Worm (Caenorhabditis elegans) whole organism, L3 larva: ENCODE measurements around the gene pfd-4.
A peak's percentile ranks its signal among the peaks of the same experiment; 100 is the strongest.

Experiments
- R02D3.7 ChIP-seq: fragments of 150-350 bp; optimal IDR thresholded peaks from 2 replicates; lab custom pipeline; 2014; ENCODE audit warnings: missing biosample characterization, missing genetic modification characterization
- ZK546.5 ChIP-seq: sonication (generic microtip); optimal IDR thresholded peaks from 2 replicates; lab custom pipeline; 2017; ENCODE audit warnings: missing biosample characterization, missing genetic modification characterization
- aly-2 ChIP-seq: fragments of 150-350 bp; optimal IDR thresholded peaks from 2 replicates; lab custom pipeline; 2014; ENCODE audit warnings: missing biosample characterization, missing genetic modification characterization
- ama-1 ChIP-seq: fragments of 150-350 bp; optimal IDR thresholded peaks from 2 replicates; lab custom pipeline; 2018
- ceh-16 ChIP-seq: sonication (generic microtip); optimal IDR thresholded peaks from 2 replicates; lab custom pipeline; 2017; ENCODE audit warnings: missing biosample characterization, missing genetic modification characterization
- ceh-28 ChIP-seq: fragments of 150-350 bp; optimal IDR thresholded peaks from 2 replicates; lab custom pipeline; 2014; ENCODE audit warnings: missing biosample characterization, missing genetic modification reagents, missing genetic modification characterization
- daf-12 ChIP-seq: fragments of 150-350 bp; optimal IDR thresholded peaks from 2 replicates; lab custom pipeline; 2014; ENCODE audit warnings: missing biosample characterization, missing genetic modification reagents, missing genetic modification characterization
- egl-27 ChIP-seq: sonication (generic microtip); optimal IDR thresholded peaks from 4 replicates; lab custom pipeline; 2017; ENCODE audit warnings: missing biosample characterization, missing genetic modification reagents, missing genetic modification characterization
- egl-5 ChIP-seq: fragments of 150-350 bp; optimal IDR thresholded peaks from 2 replicates; lab custom pipeline; 2017; ENCODE audit warnings: missing biosample characterization, missing genetic modification reagents, missing genetic modification characterization, inconsistent platforms
- elt-1 ChIP-seq: fragments of 150-350 bp; optimal IDR thresholded peaks from 2 replicates; lab custom pipeline; 2014; ENCODE audit warnings: missing biosample characterization, missing genetic modification characterization
- elt-2 ChIP-seq: sonication (generic microtip); optimal IDR thresholded peaks from 2 replicates; lab custom pipeline; 2016; ENCODE audit warnings: missing genetic modification reagents, mild to moderate bottlenecking, missing genetic modification characterization, missing compliant biosample characterization
- elt-3 ChIP-seq, 3 experiments: fragments of 150-350 bp in 1 of 3; sonication (generic microtip) in 2 of 3; optimal IDR thresholded peaks; 2 replicates in 2 of 3; 4 replicates in 1 of 3; lab custom pipeline; 2014 to 2017; ENCODE audit warnings: missing biosample characterization in 3 of 3, missing genetic modification characterization in 3 of 3
- eor-1 ChIP-seq, 2 experiments: fragments of 150-350 bp; optimal IDR thresholded peaks; 2 replicates each; lab custom pipeline; 2014 to 2018; ENCODE audit warnings: missing biosample characterization in 2 of 2, missing genetic modification characterization in 2 of 2
- fkh-10 ChIP-seq: sonication (generic microtip); optimal IDR thresholded peaks from 2 replicates; lab custom pipeline; 2017; ENCODE audit warnings: missing biosample characterization, missing genetic modification reagents, missing genetic modification characterization
- fkh-2 ChIP-seq: fragments of 150-350 bp; optimal IDR thresholded peaks from 2 replicates; lab custom pipeline; 2014; ENCODE audit warnings: missing biosample characterization, missing genetic modification reagents, missing genetic modification characterization
- fos-1 ChIP-seq: fragments of 150-350 bp; optimal IDR thresholded peaks from 2 replicates; lab custom pipeline; 2014; ENCODE audit warnings: missing biosample characterization, missing genetic modification characterization
- jun-1 ChIP-seq: fragments of 150-350 bp; optimal IDR thresholded peaks from 2 replicates; lab custom pipeline; 2014; ENCODE audit warnings: missing biosample characterization, missing genetic modification reagents, missing genetic modification characterization
- lin-15B ChIP-seq: fragments of 150-350 bp; optimal IDR thresholded peaks from 2 replicates; lab custom pipeline; 2014; ENCODE audit warnings: missing biosample characterization, missing genetic modification characterization
- lsy-12 ChIP-seq: sonication (generic microtip); optimal IDR thresholded peaks from 2 replicates; lab custom pipeline; 2016; ENCODE audit warnings: mild to moderate bottlenecking, missing genetic modification characterization, missing compliant biosample characterization
- mml-1 ChIP-seq: fragments of 150-350 bp; sonication (generic microtip); optimal IDR thresholded peaks from 3 replicates; lab custom pipeline; 2014; ENCODE audit warnings: missing biosample characterization, missing genetic modification characterization
- nfya-1 ChIP-seq: sonication (generic microtip); optimal IDR thresholded peaks from 2 replicates; lab custom pipeline; 2017; ENCODE audit warnings: missing genetic modification characterization, mild to moderate bottlenecking, missing compliant biosample characterization, antibody characterized with exemption, moderate library complexity; ENCODE audit not compliant: insufficient read depth
- nhr-11 ChIP-seq: fragments of 150-350 bp; optimal IDR thresholded peaks from 2 replicates; lab custom pipeline; 2014; ENCODE audit warnings: missing biosample characterization, missing genetic modification characterization
- nhr-12 ChIP-seq: fragments of 150-350 bp; optimal IDR thresholded peaks from 2 replicates; lab custom pipeline; 2014; ENCODE audit warnings: missing biosample characterization, missing genetic modification characterization
- nhr-23 ChIP-seq: fragments of 150-350 bp; optimal IDR thresholded peaks from 2 replicates; lab custom pipeline; 2014; ENCODE audit warnings: missing biosample characterization, missing genetic modification reagents, missing genetic modification characterization
- nhr-237 ChIP-seq: fragments of 150-350 bp; optimal IDR thresholded peaks from 2 replicates; lab custom pipeline; 2014; ENCODE audit warnings: missing biosample characterization, missing genetic modification characterization
- nhr-25 ChIP-seq: sonication (generic microtip); optimal IDR thresholded peaks from 2 replicates; lab custom pipeline; 2017; ENCODE audit warnings: missing biosample characterization, missing genetic modification characterization
- nhr-28 ChIP-seq: fragments of 150-350 bp; optimal IDR thresholded peaks from 2 replicates; lab custom pipeline; 2014; ENCODE audit warnings: missing biosample characterization, missing genetic modification characterization
- nhr-43 ChIP-seq: sonication (generic microtip); optimal IDR thresholded peaks from 2 replicates; lab custom pipeline; 2016; ENCODE audit warnings: mild to moderate bottlenecking, missing genetic modification characterization, missing compliant biosample characterization; ENCODE audit not compliant: poor library complexity, severe bottlenecking
- nhr-67 ChIP-seq: fragments of 150-350 bp; optimal IDR thresholded peaks from 2 replicates; lab custom pipeline; 2014; ENCODE audit warnings: missing biosample characterization, missing genetic modification characterization
- nhr-76 ChIP-seq: fragments of 150-350 bp; sonication (generic microtip); optimal IDR thresholded peaks from 5 replicates; lab custom pipeline; 2014; ENCODE audit warnings: missing biosample characterization, missing genetic modification characterization
- nhr-77 ChIP-seq: fragments of 150-350 bp; optimal IDR thresholded peaks from 2 replicates; lab custom pipeline; 2014; ENCODE audit warnings: missing biosample characterization, missing genetic modification characterization
- pha-4 ChIP-seq: fragments of 150-350 bp; optimal IDR thresholded peaks from 2 replicates; lab custom pipeline; 2014; ENCODE audit warnings: missing biosample characterization, missing genetic modification reagents, missing genetic modification characterization
- pqm-1 ChIP-seq: fragments of 150-350 bp; optimal IDR thresholded peaks from 2 replicates; lab custom pipeline; 2017; ENCODE audit warnings: missing biosample characterization, missing genetic modification characterization, inconsistent platforms
- sea-2 ChIP-seq: fragments of 150-350 bp; sonication (generic microtip); optimal IDR thresholded peaks from 4 replicates; lab custom pipeline; 2014; ENCODE audit warnings: missing biosample characterization, missing genetic modification reagents, missing genetic modification characterization
- skn-1 ChIP-seq: fragments of 150-350 bp; optimal IDR thresholded peaks from 2 replicates; lab custom pipeline; 2014; ENCODE audit warnings: missing biosample characterization, missing genetic modification characterization
- snpc-4 ChIP-seq: fragments of 150-350 bp; optimal IDR thresholded peaks from 2 replicates; lab custom pipeline; 2014; ENCODE audit warnings: missing biosample characterization, missing genetic modification characterization
- tbx-2 ChIP-seq: sonication (generic microtip); optimal IDR thresholded peaks from 2 replicates; lab custom pipeline; 2016; ENCODE audit warnings: mild to moderate bottlenecking, missing genetic modification characterization, missing compliant biosample characterization
- unc-39 ChIP-seq: sonication (generic microtip); optimal IDR thresholded peaks from 4 replicates; lab custom pipeline; 2017; ENCODE audit warnings: missing biosample characterization, missing genetic modification characterization
- unc-62 ChIP-seq: fragments of 150-350 bp; sonication (generic microtip); optimal IDR thresholded peaks from 4 replicates; lab custom pipeline; 2014; ENCODE audit warnings: missing biosample characterization, missing genetic modification reagents, missing genetic modification characterization
- zag-1 ChIP-seq: fragments of 150-350 bp; optimal IDR thresholded peaks from 2 replicates; lab custom pipeline; 2014; ENCODE audit warnings: missing biosample characterization, missing genetic modification characterization
- ztf-4 ChIP-seq: fragments of 150-350 bp; optimal IDR thresholded peaks from 2 replicates; lab custom pipeline; 2014; ENCODE audit warnings: missing biosample characterization, missing genetic modification characterization

The pfd-4 gene

DNA sequence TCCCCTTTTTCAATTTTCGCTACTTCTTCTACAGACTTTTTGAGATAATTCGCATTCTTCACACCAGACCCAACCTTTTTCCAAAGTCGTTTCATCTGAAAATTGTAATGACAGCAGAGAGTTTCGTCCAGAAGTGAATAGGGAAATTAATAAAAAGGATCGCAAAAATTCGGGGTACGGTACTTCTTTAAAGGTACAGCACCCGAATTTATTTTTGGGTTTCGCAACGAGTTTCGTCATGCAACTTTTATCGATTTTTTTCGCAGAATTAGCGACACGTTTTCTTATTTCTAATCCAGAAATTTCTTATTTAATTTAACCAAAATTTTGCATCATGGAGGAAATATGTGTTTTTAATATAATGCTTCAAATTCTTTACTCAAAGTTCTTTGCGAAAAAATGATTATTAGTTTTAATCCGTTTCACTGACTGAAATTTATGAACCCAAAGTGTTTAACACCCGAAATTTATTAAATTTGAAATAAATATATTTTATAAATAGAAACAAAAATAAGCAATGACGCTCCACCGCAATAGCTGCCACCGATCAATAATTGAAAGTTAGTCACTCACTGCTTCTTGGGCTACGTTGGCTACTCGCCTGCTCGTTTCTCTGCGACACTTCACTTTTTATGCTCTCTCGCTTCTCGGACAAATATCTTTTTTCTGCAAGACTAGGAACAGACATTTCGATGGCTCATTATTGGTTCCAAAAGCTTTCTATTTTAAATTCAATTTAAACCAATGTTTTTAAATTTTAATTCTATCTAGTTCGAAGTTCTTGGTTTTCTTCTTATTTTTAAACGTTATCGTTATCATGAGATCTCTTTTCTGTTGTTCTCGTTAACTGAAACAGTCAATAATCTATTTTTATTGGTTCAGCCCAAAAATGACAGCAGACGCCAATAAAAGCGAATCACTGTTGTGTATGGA lies 16.6 kb upstream of the pfd-4 start, which contains the start of the genes B0035.15 and dnj-1 (continued):
- TF ChIP-seq nfya-1 (tag; lab: Kevin White, UChicago) (peak; percentile 74), egl-27 (tag; lab: Kevin White, UChicago) (no peak), ztf-4 (tag; lab: Kevin White, UChicago) (no peak), fos-1 (tag; lab: Kevin White, UChicago) (no peak), tbx-2 (tag; lab: Kevin White, UChicago) (no peak), ZK546.5 (tag; lab: Kevin White, UChicago) (no peak), aly-2 (tag; lab: Kevin White, UChicago) (no peak), R02D3.7 (tag; lab: Kevin White, UChicago) (no peak), nhr-23 (peak; percentile 0), ceh-28 (tag; lab: Kevin White, UChicago) (peak; percentile 57), mml-1 (tag; lab: Kevin White, UChicago) (no peak)
- TF ChIP-seq, all 47 proteins: peak for 10

DNA sequence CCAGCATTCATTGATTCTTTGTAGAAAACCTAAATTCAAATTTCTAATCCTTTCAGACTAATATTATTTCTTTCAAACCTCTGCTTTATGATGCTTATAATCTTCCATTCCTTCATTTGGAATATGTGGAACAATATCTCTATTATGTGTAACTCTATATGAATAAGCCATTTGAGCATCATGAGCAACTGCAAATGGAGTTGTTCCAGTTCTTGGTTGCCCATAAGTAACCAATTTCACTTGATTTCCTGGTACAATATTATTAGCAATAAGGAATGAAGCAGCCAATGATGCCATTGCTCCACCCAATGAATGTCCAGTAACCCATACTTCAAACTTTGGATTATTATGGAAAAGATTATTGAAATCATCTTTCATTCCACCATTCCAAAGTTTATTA lies 10.0 kb upstream of the pfd-4 start:
- TF ChIP-seq fkh-10 (no peak), ztf-4 (tag; lab: Kevin White, UChicago) (no peak), egl-5 (tag; lab: Kevin White, UChicago) (no peak), skn-1 (tag; lab: Kevin White, UChicago) (no peak), jun-1 (tag; lab: Kevin White, UChicago) (no peak), ceh-16 (tag; lab: Kevin White, UChicago) (no peak)

DNA sequence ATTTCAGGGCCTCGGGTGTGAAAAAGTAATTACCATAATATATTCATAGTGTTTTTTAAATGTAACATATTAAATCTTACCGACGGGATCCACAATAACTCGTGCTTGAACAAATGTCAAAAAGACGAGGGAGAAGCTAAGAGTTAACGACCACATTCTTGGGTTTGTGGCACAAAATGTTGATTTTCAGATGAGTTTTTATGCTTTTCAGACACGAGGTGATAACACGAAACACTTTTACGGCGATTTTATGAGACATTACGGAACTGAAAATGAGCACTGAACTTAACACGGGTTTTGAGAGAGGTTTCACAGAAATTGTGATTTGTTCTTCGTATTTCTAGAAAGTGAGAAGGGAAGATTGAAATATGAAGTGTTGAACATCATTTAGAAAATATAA lies 8.5 kb upstream of the pfd-4 start, which contains the start of gene B0035.13:
B0035.13 (minus strand) TSS at position 173 of the 400 bp plus-strand sequence.
- TF ChIP-seq nhr-23 (no peak), lin-15B (tag; lab: Kevin White, UChicago) (no peak), elt-2 (tag; lab: Kevin White, UChicago) (peak; percentile 61), elt-1 (tag; lab: Kevin White, UChicago) (no peak), nhr-77 (tag; lab: Kevin White, UChicago) (no peak)

DNA sequence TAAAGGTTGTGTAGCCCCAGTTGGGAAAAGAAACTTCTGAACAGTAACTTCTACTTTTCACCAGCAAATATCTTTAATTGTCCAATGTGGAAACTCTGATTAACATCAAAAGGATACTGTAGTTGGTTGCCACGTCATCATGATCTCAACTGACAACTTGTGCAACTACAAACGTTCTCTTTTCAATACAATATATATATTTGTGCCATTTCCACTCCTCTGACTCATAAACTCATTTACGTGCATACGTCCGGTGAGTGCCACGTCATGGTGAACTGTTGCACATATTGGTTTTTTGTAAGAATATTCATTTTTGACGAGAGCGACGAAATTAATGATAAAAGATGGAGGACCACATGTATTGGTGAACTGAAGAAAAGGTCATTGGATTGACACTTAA lies 7.2 kb upstream of the pfd-4 start:
- no peak for TF ChIP-seq nfya-1 (tag; lab: Kevin White, UChicago)
- TF ChIP-seq nhr-28 (tag; lab: Kevin White, UChicago): no peak
- no peak for TF ChIP-seq snpc-4 (tag; lab: Kevin White, UChicago)
- TF ChIP-seq pqm-1 (tag; lab: Kevin White, UChicago): no peak
- TF ChIP-seq nhr-76: no peak
- TF ChIP-seq pha-4 (tag; lab: Kevin White, UChicago): peak; percentile 16
- TF ChIP-seq lsy-12 (tag; lab: Kevin White, UChicago): peak; percentile 42
- no peak for TF ChIP-seq fkh-2 (tag; lab: Kevin White, UChicago)
- TF ChIP-seq, all 47 proteins: peak for 2

DNA sequence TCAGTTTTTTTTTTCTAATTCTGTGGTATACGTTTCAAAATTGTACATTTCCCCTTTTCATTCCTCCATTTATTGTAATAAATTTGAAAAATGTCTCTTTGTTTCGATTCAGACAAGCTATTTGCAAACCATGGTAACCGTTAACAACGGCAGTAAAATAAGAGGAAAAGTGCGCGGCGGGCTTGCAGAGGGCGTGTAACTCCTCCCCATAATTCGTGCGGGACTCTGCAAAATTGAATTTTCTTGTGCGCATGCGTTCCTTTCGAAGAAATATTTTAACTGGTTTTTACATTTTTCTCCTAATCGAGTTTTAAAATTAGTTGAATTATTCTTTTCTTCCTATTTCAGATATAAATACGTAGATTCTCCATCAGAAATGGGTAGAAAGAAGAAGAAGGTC lies 4.4 kb upstream of the pfd-4 start, which contains the start of gene znf-207:
znf-207 (plus strand) TSS at position 349 of the 400 bp plus-strand sequence.
- no peak for TF ChIP-seq unc-62 (GFP tag; lab: Kevin White, UChicago)
- no peak for TF ChIP-seq nhr-237 (tag; lab: Kevin White, UChicago)
- no peak for TF ChIP-seq nhr-25 (tag; lab: Kevin White, UChicago)
- no peak for TF ChIP-seq R02D3.7 (tag; lab: Kevin White, UChicago)
- no peak for TF ChIP-seq nhr-12
- TF ChIP-seq egl-27 (tag; lab: Kevin White, UChicago): no peak
- TF ChIP-seq ceh-16 (tag; lab: Kevin White, UChicago): no peak
- no peak for TF ChIP-seq nhr-43 (tag; lab: Kevin White, UChicago)
- no peak for TF ChIP-seq nhr-67 (tag; lab: Kevin White, UChicago)
- TF ChIP-seq lsy-12 (tag; lab: Kevin White, UChicago): no peak
- peak; percentile 30 for TF ChIP-seq lin-15B (tag; lab: Kevin White, UChicago)
- TF ChIP-seq skn-1 (tag; lab: Kevin White, UChicago): no peak
- no peak for TF ChIP-seq elt-1 (tag; lab: Kevin White, UChicago)
- no peak for TF ChIP-seq elt-3 (tag; optimal IDR thresholded peaks at IDR 0.05; lab: Kevin White, UChicago)
- peak; percentile 2 for TF ChIP-seq nhr-23
- TF ChIP-seq eor-1 (tag; optimal IDR thresholded peaks at IDR 0.05; lab: Kevin White, UChicago): no peak
- TF ChIP-seq sea-2 (GFP tag; lab: Kevin White, UChicago): no peak
- no peak for TF ChIP-seq ztf-4 (tag; lab: Kevin White, UChicago)
- no peak for TF ChIP-seq ZK546.5 (tag; lab: Kevin White, UChicago)
- TF ChIP-seq nhr-77 (tag; lab: Kevin White, UChicago): no peak
- no peak for TF ChIP-seq egl-5 (tag; lab: Kevin White, UChicago)
- TF ChIP-seq fos-1 (tag; lab: Kevin White, UChicago): no peak
- no peak for TF ChIP-seq daf-12
- no peak for TF ChIP-seq pqm-1 (tag; lab: Kevin White, UChicago)
- no peak for TF ChIP-seq aly-2 (tag; lab: Kevin White, UChicago)
- peak; percentile 7 for TF ChIP-seq elt-2 (tag; lab: Kevin White, UChicago)
- no peak for TF ChIP-seq zag-1 (tag; lab: Kevin White, UChicago)
- no peak for TF ChIP-seq unc-39 (tag; lab: Kevin White, UChicago)
- TF ChIP-seq ama-1: no peak
- TF ChIP-seq nhr-11 (tag; lab: Kevin White, UChicago): no peak
